Worm (Caenorhabditis elegans): ENCODE data around the gene C16C8.9.

- TF ChIP-seq ces-1 (GFP tag; optimal IDR thresholded peaks at IDR 0.05) (no peak), lin-39 (tag; optimal IDR thresholded peaks at IDR 0.05) (no peak)
These were observed 49.2 kb upstream of the C16C8.9 start, which contains the start of gene Y49F6B.19 for ce11 chrII:3512240-3512639.
